Fruit fly (Drosophila melanogaster) S2 (cell line): ENCODE data around the gene GstD1.

ENCODE experiments used
- CG8478 ChIP-seq: fragments of >200 bp; optimal IDR thresholded peaks from 2 replicates; lab custom pipeline; 2018
- CTCF ChIP-seq, 2 experiments: fragments of >200 bp; optimal IDR thresholded peaks; 2 replicates each; lab custom pipeline; 2018

The GstD1 gene

DNA sequence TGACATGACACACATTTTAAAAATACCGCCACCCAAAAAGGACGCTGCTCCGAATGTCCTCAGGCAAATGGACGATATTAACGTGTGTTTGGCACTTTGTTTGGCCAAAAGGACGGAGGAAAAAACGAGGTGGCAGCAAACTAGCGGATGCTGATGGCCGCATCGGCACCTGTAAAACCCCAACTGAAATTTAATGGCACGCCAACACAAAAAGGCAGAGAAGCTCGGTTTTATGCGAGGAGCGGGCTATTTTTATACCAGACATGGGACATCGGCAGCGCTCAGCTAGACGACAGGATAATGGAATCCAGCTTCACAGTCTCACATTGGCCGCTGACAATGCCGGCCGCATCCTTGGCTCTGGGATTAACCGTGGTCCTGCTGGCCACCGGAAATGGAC lies 16.9 kb upstream of the GstD1 start, which contains the start of gene Sol1:
Sol1 (plus strand) TSS at position 301 of the 400 bp plus-strand sequence.
- TF ChIP-seq CG8478 (lab: Kevin White, UChicago), result no peak
- TF ChIP-seq CTCF (optimal IDR thresholded peaks at IDR 0.05; lab: Kevin White, UChicago), result no peak

DNA sequence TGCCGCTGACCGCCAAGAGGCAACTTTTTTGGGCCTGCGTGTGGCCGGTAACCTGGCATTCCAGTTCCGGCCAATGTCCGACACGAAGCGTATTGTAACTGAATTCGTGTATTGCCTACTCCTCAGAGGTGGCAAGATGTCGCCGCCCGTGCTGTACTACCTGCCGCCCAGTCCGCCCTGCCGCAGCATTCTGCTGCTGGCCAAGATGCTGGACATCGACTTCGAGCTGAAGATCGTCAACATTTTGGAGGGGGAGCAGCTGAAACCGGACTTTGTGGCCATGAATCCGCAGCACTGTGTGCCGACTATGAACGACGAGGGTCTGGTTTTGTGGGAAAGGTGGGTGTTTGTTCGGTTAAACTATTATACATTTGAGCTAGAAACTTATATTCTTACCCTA lies 15.2 kb upstream of the GstD1 start:
- TF ChIP-seq CG8478 (lab: Kevin White, UChicago) (no peak), CTCF (optimal IDR thresholded peaks at IDR 0.05; lab: Kevin White, UChicago) (no peak)

DNA sequence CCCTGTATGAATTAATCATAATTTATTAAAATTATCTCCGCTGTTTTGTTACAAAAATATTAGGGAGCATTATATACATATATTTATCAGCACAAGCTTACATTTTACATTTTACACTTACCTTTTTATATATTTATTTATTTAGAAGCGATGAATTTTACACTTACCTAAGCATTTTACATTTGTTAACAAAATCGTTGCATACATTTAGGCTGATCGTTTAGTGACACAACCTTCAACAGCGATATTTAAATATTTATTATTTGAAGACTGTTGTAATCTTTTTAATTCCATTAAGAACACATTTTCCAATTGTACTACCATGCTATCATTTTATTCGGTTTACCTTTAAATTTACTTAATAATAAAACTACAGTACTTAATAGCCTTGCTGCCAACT lies 14.7 kb upstream of the GstD1 start:
- TF ChIP-seq CTCF (optimal IDR thresholded peaks at IDR 0.05; lab: Kevin White, UChicago), result peak in 1 of 2 experiments; percentile 29
- TF ChIP-seq CG8478 (lab: Kevin White, UChicago), result no peak

DNA sequence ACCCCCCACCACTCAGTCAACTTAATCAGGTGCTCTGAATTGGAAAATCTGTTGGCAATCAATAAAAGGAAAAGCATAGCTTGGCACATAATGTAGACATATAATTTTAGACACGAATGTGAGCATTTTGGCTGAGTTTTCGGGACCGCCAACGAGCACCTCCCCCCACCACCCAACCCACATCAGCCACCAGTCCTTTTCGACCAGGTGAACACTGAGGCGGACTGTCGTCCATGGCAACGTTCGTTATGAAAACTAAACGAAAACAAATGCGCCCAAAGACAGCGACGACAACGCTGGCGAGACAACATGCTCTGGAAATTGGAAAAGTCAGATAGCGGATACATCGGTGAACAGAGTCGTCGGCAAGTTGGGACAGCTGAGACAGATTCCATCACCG lies 14.0 kb upstream of the GstD1 start, which contains the start of gene GstD11:
GstD11 (plus strand) TSS at position 301 of the 400 bp plus-strand sequence.
- TF ChIP-seq CG8478 (lab: Kevin White, UChicago) (no peak), CTCF (optimal IDR thresholded peaks at IDR 0.05; lab: Kevin White, UChicago) (no peak)

DNA sequence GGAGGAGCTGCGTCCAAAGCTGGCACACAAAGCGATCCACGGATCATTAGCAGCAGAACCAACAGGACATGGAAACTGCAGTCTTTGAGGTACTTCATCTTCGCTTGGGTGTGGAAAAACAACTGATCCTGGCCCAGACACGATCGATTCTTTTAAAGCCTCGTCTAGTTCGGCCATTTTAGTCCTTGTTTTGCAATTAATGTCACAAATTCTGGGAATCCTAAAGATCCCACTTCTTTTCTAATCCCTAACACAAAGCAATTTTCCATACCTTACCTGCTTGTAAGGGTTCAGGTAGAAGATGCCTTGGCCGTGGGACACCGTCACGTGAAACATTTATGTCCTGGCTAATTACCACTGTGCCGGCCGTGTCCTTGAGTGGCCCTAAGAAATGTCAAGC lies 13.5 kb upstream of the GstD1 start, which contains the start of gene CG10035:
CG10035 (minus strand) TSS at position 129 of the 400 bp plus-strand sequence.
- TF ChIP-seq CG8478 (lab: Kevin White, UChicago) (no peak), CTCF (optimal IDR thresholded peaks at IDR 0.05; lab: Kevin White, UChicago) (no peak)

DNA sequence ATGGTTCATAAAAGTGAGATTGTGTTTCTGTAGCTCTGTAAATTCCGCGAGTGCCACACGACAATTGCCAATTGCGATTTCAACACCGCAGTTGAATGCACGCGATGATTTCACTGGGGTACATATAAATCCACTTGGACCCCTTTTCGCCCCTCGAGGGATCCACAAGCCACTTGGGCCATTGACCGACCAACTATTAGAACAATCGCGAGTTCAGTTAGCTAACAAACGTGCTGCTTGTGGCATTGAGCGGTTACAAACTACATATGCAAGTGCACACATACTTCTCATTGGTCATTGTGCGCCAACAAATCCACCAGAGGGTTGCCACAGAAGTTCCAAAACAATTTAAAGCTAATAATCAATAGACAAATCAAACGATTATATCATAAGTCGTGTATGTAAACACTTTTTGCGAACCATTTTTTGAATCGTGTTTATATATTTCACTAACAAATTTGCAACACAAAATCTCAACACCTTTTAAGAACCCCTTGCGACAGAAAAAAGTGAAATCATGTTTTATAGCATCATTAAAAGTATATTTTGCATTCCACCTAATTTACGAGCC lies 12.1 kb upstream of the GstD1 start:
- TF ChIP-seq CTCF (optimal IDR thresholded peaks at IDR 0.05; lab: Kevin White, UChicago) (no peak), CG8478 (lab: Kevin White, UChicago) (no peak)

DNA sequence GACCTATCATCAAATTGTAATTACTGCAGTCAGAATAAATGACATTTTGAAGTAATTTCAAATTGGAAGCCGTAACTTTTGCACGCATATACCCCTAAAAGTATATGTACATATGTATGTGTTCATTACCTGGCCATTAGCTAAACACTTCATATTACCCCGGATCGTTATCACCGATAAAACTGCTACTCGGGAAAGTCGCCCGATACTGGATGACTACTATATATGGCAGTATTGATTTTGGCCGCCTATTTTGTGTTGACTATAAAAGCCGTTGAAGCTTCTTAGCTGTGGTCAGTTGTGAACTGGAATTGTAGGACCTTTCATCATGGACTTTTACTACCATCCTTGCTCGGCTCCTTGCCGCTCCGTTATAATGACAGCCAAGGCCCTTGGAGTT lies 10.6 kb upstream of the GstD1 start, which contains the start of gene GstD8:
GstD8 (plus strand) TSS at position 301 of the 400 bp plus-strand sequence.
- TF ChIP-seq CG8478 (lab: Kevin White, UChicago), result no peak
- no peak for TF ChIP-seq CTCF (optimal IDR thresholded peaks at IDR 0.05; lab: Kevin White, UChicago)

DNA sequence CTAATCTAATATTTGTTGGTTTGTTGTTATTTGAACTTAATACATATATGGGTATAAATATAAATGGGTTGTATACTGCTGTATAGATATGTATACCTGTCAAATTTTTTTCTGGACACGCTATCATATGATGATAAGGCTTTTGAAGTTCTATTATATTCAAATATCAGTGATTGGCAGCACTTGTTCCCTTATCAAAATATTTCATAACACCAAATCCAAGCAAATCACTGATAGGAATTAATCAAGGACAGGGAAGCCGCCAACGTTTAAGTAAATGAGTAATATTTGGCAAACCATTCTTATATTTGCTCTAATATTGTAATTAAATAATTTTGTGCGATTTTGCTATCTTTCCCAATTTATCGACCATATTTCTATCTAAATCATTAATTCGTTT lies 10.2 kb upstream of the GstD1 start:
- TF ChIP-seq CG8478 (lab: Kevin White, UChicago) (no peak), CTCF (optimal IDR thresholded peaks at IDR 0.05; lab: Kevin White, UChicago) (no peak)

DNA sequence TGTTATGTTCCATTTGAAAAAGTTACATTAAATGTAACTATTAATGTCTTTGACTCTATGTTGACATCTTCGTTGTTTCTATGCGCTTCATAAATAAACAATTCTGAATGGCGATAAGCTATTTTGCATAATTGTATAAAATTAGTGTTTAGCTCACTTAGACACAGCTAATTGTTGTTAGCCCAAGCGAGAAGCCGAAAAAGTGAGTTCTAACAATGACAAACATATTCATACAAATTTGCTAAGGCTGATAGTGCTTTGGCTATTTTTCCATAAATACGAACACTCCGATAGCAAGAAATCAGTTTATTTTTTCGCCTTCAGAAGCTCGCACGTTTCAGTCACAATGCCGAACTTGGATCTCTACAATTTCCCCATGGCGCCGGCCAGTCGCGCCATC lies 9.1 kb upstream of the GstD1 start, which contains the start of gene GstD7:
GstD7 (plus strand) TSS at position 301 of the 400 bp plus-strand sequence.
- TF ChIP-seq CG8478 (lab: Kevin White, UChicago), result no peak
- TF ChIP-seq CTCF (optimal IDR thresholded peaks at IDR 0.05; lab: Kevin White, UChicago), result no peak

DNA sequence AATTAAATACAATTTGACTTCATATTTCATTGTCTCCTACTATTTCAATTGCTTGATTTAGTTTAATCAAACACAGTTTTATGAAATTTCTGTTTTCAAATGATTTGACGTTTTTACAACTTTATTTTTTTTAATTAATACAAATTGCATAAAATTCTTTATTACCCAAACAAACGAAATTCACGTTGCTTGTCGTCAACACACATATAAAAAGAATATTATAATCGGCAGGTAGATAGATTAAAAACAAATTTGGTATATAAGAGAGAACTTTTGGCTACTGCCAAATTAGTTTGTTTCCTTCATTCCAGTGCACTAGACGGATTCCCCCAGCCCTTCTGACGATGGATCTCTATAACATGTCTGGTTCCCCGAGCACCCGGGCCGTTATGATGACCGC lies 7.8 kb upstream of the GstD1 start, which contains the start of gene GstD6:
GstD6 (plus strand) TSS at position 301 of the 400 bp plus-strand sequence.
- TF ChIP-seq CG8478 (lab: Kevin White, UChicago) (no peak), CTCF (optimal IDR thresholded peaks at IDR 0.05; lab: Kevin White, UChicago) (no peak)

DNA sequence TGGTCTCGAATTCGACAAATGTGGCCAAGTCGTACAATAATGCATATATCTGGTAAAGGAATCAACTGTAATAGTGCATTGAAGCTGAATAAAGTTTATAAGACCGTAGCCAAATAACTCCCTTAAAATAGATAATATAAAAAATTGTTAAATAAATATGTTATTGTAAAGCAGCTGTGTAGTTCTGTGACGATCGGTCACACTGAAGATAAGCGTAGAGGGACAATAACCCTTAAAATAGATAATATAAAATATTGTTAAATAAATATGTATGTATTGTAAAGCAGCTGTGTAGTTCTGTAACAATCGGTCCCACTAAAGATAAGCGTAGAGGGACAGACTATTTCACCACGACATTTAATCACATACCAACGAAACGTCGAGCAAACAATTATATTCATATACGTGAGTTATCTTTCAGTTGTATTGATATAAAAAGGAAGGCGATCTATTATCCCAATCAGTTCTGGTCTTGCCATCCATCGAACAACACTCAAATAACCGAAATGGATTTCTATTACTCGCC lies 6.3 kb upstream of the GstD1 start, which contains the start of gene GstD5:
GstD5 (plus strand) TSS at position 476 of the 526 bp plus-strand sequence.
- no peak for TF ChIP-seq CTCF (optimal IDR thresholded peaks at IDR 0.05; lab: Kevin White, UChicago)
- no peak for TF ChIP-seq CG8478 (lab: Kevin White, UChicago)

DNA sequence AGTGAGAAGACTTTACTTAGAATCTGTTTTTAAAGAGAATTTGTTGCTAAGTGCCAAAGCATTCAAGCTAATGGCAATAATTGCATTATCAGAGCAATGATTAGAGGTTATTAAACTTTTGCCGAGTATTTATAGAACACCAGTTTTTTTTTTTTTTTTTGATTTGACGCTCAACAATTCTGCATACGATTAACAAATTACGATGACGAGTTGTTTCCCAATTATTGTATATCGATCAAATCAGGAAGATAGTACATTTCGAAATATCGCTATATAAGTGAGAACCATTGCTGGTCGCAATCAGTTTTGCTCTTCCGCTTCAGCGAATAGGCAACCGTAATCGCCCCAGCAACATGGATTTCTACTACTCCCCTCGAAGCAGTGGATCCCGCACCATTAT lies 4.7 kb upstream of the GstD1 start, which contains the start of gene GstD4:
GstD4 (plus strand) TSS at position 301 of the 400 bp plus-strand sequence.
- TF ChIP-seq CTCF (optimal IDR thresholded peaks at IDR 0.05; lab: Kevin White, UChicago) (no peak), CG8478 (lab: Kevin White, UChicago) (no peak)

DNA sequence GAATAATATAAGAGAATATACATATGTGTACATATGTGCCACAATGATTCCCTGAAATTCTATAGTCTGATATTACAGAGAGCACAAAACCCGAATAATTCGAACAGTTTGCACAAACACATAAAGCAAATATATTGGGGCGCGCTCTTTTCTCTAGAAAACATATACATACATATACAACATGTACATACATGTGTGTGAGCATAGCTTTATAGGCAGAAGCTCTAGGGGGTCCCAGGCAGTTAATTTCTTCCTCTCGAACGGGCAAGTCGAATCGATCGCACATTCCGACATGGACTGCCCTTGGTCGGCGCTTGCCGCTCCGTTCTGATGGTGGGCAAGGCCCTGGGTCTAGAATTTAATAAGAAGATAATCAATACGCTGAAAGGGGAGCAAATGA lies 3.7 kb upstream of the GstD1 start, which contains the start of gene GstD3:
GstD3 (plus strand) TSS at position 269 of the 400 bp plus-strand sequence.
- TF ChIP-seq CTCF (optimal IDR thresholded peaks at IDR 0.05; lab: Kevin White, UChicago) (no peak), CG8478 (lab: Kevin White, UChicago) (no peak)

DNA sequence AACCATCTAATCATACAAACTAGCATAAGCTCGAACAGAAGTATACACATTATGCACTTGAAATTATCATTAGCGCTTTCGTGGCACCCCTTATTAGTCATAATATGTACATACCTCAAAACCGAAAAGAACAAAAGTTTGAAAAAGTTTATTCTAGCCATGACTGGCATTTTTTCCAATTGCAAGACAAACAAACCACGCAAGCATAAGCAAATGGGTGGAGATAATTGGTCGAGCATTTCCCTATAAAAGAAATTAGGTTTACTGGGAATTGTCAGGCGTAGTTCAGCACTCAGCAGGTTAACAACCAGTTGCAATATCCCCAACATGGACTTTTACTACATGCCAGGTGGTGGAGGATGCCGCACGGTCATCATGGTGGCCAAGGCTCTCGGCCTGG lies 2.6 kb upstream of the GstD1 start, which contains the start of gene GstD2:
GstD2 (plus strand) TSS at position 301 of the 400 bp plus-strand sequence.
- no peak for TF ChIP-seq CTCF (optimal IDR thresholded peaks at IDR 0.05; lab: Kevin White, UChicago)
- no peak for TF ChIP-seq CG8478 (lab: Kevin White, UChicago)

DNA sequence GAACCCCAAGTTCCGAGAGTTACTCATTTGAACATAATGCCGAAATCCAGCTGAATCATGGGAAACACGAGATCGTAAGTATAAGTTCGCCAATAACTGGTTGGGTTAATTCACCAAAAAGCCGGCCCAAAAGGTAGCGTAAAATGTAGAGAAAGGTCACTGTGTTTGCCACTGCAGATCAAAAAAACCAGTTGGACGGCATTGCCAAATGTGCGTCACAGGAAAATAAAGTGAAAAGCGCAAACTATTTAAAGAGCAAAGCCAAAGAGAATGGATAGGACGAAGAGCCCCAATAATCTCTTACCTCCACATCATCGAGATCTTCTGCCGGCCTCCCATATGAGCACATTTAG lies 1.6 kb upstream of the GstD1 start:
- TF ChIP-seq CTCF (optimal IDR thresholded peaks at IDR 0.05; lab: Kevin White, UChicago) (no peak), CG8478 (lab: Kevin White, UChicago) (no peak)
